Fruit fly (Drosophila melanogaster) ovary, adult (tissue): ENCODE data around the gene CG31267.
A peak's percentile ranks its signal among the peaks of the same experiment; 100 is the strongest.

Source experiments
- CG17801 ChIP-seq: fragments of 200-800 bp; optimal IDR thresholded peaks from 2 replicates; lab custom pipeline; 2019; ENCODE audit warnings: missing biosample characterization, mild to moderate bottlenecking, missing genetic modification characterization, moderate library complexity; ENCODE audit not compliant: partially characterized antibody

The CG31267 gene

dm6 chr3R:17125339-17126044, 8.5 kb upstream of the CG31267 start, which contains the start of gene cher:
cher (minus strand) TSS chr3R:17125389.
- no peak for TF ChIP-seq CG17801 (GFP tag; lab: Kevin White, UChicago)

dm6 chr3R:17126838-17127237, 7.2 kb upstream of the CG31267 start, which contains the start of the genes CG17477 and CG31269:
CG17477 (minus strand) TSS chr3R:17126938.
CG31269 (plus strand) TSS chr3R:17127126.
- no peak for TF ChIP-seq CG17801 (GFP tag; lab: Kevin White, UChicago)

dm6 chr3R:17127912-17128311, 6.1 kb upstream of the CG31267 start, which contains the start of gene CG31265:
CG31265 (plus strand) TSS chr3R:17128212.
- TF ChIP-seq CG17801 (GFP tag; lab: Kevin White, UChicago), result no peak

dm6 chr3R:17130326-17130725, 3.7 kb upstream of the CG31267 start, which contains the start of gene CG17475:
CG17475 (minus strand) TSS chr3R:17130426.
- TF ChIP-seq CG17801 (GFP tag; lab: Kevin White, UChicago), result no peak

- no peak for TF ChIP-seq CG17801 (GFP tag; lab: Kevin White, UChicago)
Measured at dm6 chr3R:17132098-17132712, 1.8 kb upstream of the CG31267 start, which contains the start of the genes CG4053 and CG31266. CG4053 (minus strand) TSS chr3R:17132198. CG31266 (plus strand) TSS chr3R:17132662.

- no peak for TF ChIP-seq CG17801 (GFP tag; lab: Kevin White, UChicago)
Measured at dm6 chr3R:17135747-17136146, 1.8 kb downstream of the CG31267 start, which contains the start of gene CG5246. CG5246 (plus strand) TSS chr3R:17136111.

- no peak for TF ChIP-seq CG17801 (GFP tag; lab: Kevin White, UChicago)
Measured at dm6 chr3R:17137593-17137992, 3.6 kb downstream of the CG31267 start, which contains the start of gene CG5255. CG5255 (plus strand) TSS chr3R:17137893.

- no peak for TF ChIP-seq CG17801 (GFP tag; lab: Kevin White, UChicago)
Measured at dm6 chr3R:17138699-17139098, 4.7 kb downstream of the CG31267 start, which contains the start of gene CG5265. CG5265 (plus strand) TSS chr3R:17138999.

dm6 chr3R:17142304-17142703, 8.3 kb downstream of the CG31267 start, which contains the start of gene TwdlW:
TwdlW (minus strand) TSS chr3R:17142404.
- TF ChIP-seq CG17801 (GFP tag; lab: Kevin White, UChicago), result no peak

- TF ChIP-seq CG17801 (GFP tag; lab: Kevin White, UChicago), result no peak
Measured at dm6 chr3R:17147647-17148244, 13.7 kb downstream of the CG31267 start.

- TF ChIP-seq CG17801 (GFP tag; lab: Kevin White, UChicago), result peak; percentile 44
Measured at dm6 chr3R:17149080-17149746, 15.2 kb downstream of the CG31267 start, which contains the start of the genes m-cup and Det. m-cup (minus strand) TSS chr3R:17149412. Det (plus strand) TSS chr3R:17149667.

- no peak for TF ChIP-seq CG17801 (GFP tag; lab: Kevin White, UChicago)
Measured at dm6 chr3R:17150287-17150686, 16.3 kb downstream of the CG31267 start, which contains the start of gene Smug. Smug (plus strand) TSS chr3R:17150587.

- TF ChIP-seq CG17801 (GFP tag; lab: Kevin White, UChicago), result peak; percentile 27
Measured at dm6 chr3R:17151376-17152026, 17.5 kb downstream of the CG31267 start, which contains the start of gene CG5292. CG5292 (plus strand) TSS chr3R:17151861.

dm6 chr3R:17178140-17178539, 44.1 kb downstream of the CG31267 start:
- no peak for TF ChIP-seq CG17801 (GFP tag; lab: Kevin White, UChicago)
